Worm (Caenorhabditis elegans): ENCODE data around the gene cpin-1.

ce11 chrIV:9490320-9490719 lies 39.8 kb downstream of the cpin-1 start, which contains the start of gene sru-6:
- no peak for TF ChIP-seq fos-1 (tag; optimal IDR thresholded peaks at IDR 0.05)
- no peak for TF ChIP-seq ama-1 (optimal IDR thresholded peaks at IDR 0.05)
- TF ChIP-seq lin-35 (GFP tag; optimal IDR thresholded peaks at IDR 0.05) = no peak
- TF ChIP-seq ztf-4 (tag; optimal IDR thresholded peaks at IDR 0.05) = no peak
- TF ChIP-seq elt-2 (tag; optimal IDR thresholded peaks at IDR 0.05) = no peak

Measured in whole organism, L1 larva.